Worm (Caenorhabditis elegans): ENCODE results near the gene F47D12.6.

DNA sequence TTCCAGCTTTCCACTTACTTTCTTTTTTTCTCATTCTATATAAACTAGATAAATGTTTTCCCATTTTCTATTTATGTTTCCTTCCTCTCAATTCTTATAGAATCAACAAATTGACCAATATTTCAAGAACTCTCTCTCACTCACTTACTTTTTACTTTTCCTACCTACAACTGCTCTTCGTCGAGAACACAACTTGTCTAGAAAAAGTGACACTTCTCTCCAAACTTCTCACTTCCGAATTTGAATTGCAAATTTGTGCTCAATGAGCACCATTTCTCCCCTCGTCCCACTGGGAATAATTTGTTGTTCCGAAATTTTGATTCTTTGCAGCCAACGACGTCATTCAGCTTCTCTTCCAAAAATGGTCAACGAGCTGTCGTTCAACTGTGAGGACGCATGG is 11.0 kb upstream of the F47D12.6 start, which contains the start of gene F47D12.3:
- TF ChIP-seq nhr-76 (tag; optimal IDR thresholded peaks at IDR 0.05), result no peak
- no peak for TF ChIP-seq mdl-1 (tag; optimal IDR thresholded peaks at IDR 0.05)
- TF ChIP-seq pqm-1 (tag; optimal IDR thresholded peaks at IDR 0.05), result no peak
- TF ChIP-seq unc-62 (GFP tag; optimal IDR thresholded peaks at IDR 0.05), result no peak
- no peak for TF ChIP-seq elt-3 (tag; optimal IDR thresholded peaks at IDR 0.05)
- TF ChIP-seq daf-12 (tag; optimal IDR thresholded peaks at IDR 0.05), result no peak
- no peak for TF ChIP-seq nhr-11 (tag; optimal IDR thresholded peaks at IDR 0.05)
- no peak for TF ChIP-seq nhr-28 (tag; optimal IDR thresholded peaks at IDR 0.05)
- no peak for TF ChIP-seq skn-1 (tag; optimal IDR thresholded peaks at IDR 0.05)
- TF ChIP-seq snpc-4 (tag; optimal IDR thresholded peaks at IDR 0.05), result no peak
